Fruit fly (Drosophila melanogaster): ENCODE measurements around the gene crim.

Gene crim

dm6 chr3L:11708633-11709116 lies 2.5 kb downstream of the crim start, which contains the start of the genes Ccdc56 and mtTFB1:
Gene Ccdc56 (plus strand): TSS chr3L:11708979.
Gene mtTFB1 (plus strand): TSS chr3L:11708979.
- TF ChIP-seq psq (optimal IDR thresholded peaks at IDR 0.05) (no peak), CG8478 (optimal IDR thresholded peaks at IDR 0.05) (no peak), usp (GFP tag; optimal IDR thresholded peaks at IDR 0.05) (no peak), EcR (GFP tag; optimal IDR thresholded peaks at IDR 0.05) (no peak), Dll (optimal IDR thresholded peaks at IDR 0.05) (no peak), pan (optimal IDR thresholded peaks at IDR 0.05) (no peak)

DNA sequence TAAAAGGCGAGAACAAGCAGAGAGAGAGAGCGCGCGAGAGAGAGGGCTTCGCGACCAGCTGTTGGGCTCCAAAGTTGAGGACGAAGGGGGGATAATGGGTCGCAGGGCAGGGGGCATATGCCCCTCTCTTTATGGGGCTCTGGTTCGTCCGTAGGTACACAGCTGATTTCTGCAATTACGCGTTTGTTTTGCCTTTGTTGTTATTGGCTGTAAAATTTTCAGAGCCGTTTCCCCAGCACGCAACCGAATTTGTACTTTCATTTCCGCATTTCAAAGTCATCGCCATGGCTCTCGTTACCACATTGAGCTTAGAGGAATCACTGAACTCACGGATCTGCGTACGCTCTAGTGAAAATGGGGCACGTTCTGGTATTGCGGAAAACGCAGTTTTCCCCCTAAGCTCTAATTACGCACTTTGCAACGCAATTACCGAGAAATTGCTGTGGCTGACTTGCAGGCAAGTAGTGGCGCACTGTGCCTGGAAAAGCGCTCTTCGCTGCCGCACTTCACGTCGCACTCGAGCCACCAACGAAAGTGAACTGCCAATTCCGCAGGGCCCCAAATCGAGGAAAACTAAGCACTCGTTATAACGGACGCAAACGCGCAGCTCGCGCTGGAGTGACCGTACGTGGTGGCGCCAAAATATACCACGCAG lies 3.1 kb downstream of the crim start, which contains the start of gene CG11658:
TSS of gene CG11658 (minus strand) at position 576 of the 655 bp plus-strand sequence.
- no peak for TF ChIP-seq EcR (GFP tag; optimal IDR thresholded peaks at IDR 0.05)
- TF ChIP-seq CG8478 (optimal IDR thresholded peaks at IDR 0.05): no peak
- TF ChIP-seq Dll (optimal IDR thresholded peaks at IDR 0.05): peak; percentile 97
- no peak for TF ChIP-seq pan (optimal IDR thresholded peaks at IDR 0.05)
- no peak for TF ChIP-seq usp (GFP tag; optimal IDR thresholded peaks at IDR 0.05)
- TF ChIP-seq psq (optimal IDR thresholded peaks at IDR 0.05): no peak

dm6 chr3L:11704902-11705546 lies 6.2 kb downstream of the crim start:
- TF ChIP-seq psq (optimal IDR thresholded peaks at IDR 0.05) (no peak), usp (GFP tag; optimal IDR thresholded peaks at IDR 0.05) (no peak), Dll (optimal IDR thresholded peaks at IDR 0.05) (no peak), pan (optimal IDR thresholded peaks at IDR 0.05) (no peak), EcR (GFP tag; optimal IDR thresholded peaks at IDR 0.05) (no peak), CG8478 (optimal IDR thresholded peaks at IDR 0.05) (no peak)

dm6 chr3L:11703579-11703978 lies 7.6 kb downstream of the crim start:
- TF ChIP-seq EcR (GFP tag; optimal IDR thresholded peaks at IDR 0.05) (peak in 1 of 2 experiments; percentile 77), pan (optimal IDR thresholded peaks at IDR 0.05) (no peak)

dm6 chr3L:11701649-11702048 lies 9.5 kb downstream of the crim start:
- TF ChIP-seq CG8478 (optimal IDR thresholded peaks at IDR 0.05) (no peak), usp (GFP tag; optimal IDR thresholded peaks at IDR 0.05) (no peak), psq (optimal IDR thresholded peaks at IDR 0.05) (no peak), Dll (optimal IDR thresholded peaks at IDR 0.05) (no peak), pan (optimal IDR thresholded peaks at IDR 0.05) (no peak), EcR (GFP tag; optimal IDR thresholded peaks at IDR 0.05) (no peak)

DNA sequence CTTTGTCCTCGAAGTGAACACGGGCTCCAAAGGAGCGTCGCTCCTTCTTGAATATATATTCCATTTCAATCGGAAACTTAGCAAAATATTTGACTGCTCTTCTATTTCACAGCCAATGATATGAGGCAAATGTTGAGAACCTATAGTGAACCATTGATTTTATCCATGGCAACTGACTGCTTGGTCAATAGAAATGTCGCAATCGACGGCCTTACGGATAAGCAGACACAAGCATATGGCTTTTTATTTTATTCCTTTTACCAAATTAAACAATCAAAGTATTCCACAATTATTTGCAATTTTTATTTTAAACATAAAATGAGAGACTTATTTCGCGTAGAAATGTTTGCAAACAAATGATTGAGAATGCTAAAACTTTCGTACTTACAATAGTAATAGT lies 12.0 kb downstream of the crim start, which contains the start of gene Dnai2:
TSS of gene Dnai2 (minus strand) at position 101 of the 400 bp plus-strand sequence.
- TF ChIP-seq usp (GFP tag; optimal IDR thresholded peaks at IDR 0.05): no peak
- no peak for TF ChIP-seq Dll (optimal IDR thresholded peaks at IDR 0.05)
- TF ChIP-seq pan (optimal IDR thresholded peaks at IDR 0.05): no peak
- no peak for TF ChIP-seq psq (optimal IDR thresholded peaks at IDR 0.05)
- no peak for TF ChIP-seq EcR (GFP tag; optimal IDR thresholded peaks at IDR 0.05)
- no peak for TF ChIP-seq CG8478 (optimal IDR thresholded peaks at IDR 0.05)

DNA sequence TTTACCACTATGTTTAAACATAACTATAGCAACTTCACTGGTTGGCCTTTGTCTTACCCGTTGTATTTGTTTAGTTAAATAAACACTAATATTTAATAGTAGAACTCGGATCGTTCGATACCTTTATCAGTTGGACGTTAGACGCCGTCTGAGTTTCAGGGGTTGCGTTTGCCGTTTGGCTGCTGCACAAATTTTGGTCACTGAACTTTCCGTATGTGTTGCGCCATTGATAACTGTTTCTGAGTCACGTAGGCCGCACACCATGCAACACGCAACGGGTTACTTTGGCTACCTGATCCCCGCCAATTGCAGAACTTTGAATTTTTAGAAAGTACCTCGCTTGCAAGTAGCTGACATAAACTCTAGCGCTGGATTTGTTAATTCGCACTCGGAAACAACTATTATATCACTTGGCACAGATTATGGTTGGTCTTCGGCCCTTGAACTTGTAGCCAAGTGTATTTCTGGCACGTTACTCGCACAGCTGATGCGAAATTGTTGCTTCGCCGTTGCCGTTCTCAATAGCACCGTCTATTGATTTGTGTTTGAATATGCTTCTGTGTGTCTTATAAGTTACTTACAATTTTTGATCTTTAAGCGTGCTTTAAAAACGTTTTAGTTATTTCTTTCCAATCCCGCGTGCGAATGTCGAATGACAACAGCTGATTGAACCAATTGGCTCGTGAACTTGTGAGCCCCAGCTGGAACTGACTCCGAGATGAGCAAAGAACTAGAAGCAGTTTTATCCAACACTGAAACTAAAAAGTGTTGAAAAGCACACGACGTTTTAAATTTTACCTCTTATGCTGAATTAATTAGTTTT lies 14.7 kb downstream of the crim start, which contains the start of gene Dph1:
TSS of gene Dph1 (minus strand) at position 670 of the 823 bp plus-strand sequence.
- TF ChIP-seq pan (optimal IDR thresholded peaks at IDR 0.05) (no peak), EcR (GFP tag; optimal IDR thresholded peaks at IDR 0.05) (peak in 1 of 2 experiments; percentile 56), psq (optimal IDR thresholded peaks at IDR 0.05) (no peak), Dll (optimal IDR thresholded peaks at IDR 0.05) (no peak), CG8478 (optimal IDR thresholded peaks at IDR 0.05) (no peak), usp (GFP tag; optimal IDR thresholded peaks at IDR 0.05) (no peak)

- TF ChIP-seq CG8478 (optimal IDR thresholded peaks at IDR 0.05): no peak
- TF ChIP-seq psq (optimal IDR thresholded peaks at IDR 0.05): no peak
- no peak for TF ChIP-seq Dll (optimal IDR thresholded peaks at IDR 0.05)
- no peak for TF ChIP-seq pan (optimal IDR thresholded peaks at IDR 0.05)
- TF ChIP-seq EcR (GFP tag; optimal IDR thresholded peaks at IDR 0.05): no peak
- TF ChIP-seq usp (GFP tag; optimal IDR thresholded peaks at IDR 0.05): no peak
Measured at dm6 chr3L:11695827-11696226, 15.4 kb downstream of the crim start.

- TF ChIP-seq EcR (GFP tag; optimal IDR thresholded peaks at IDR 0.05): no peak
- TF ChIP-seq pan (optimal IDR thresholded peaks at IDR 0.05): no peak
- TF ChIP-seq psq (optimal IDR thresholded peaks at IDR 0.05): no peak
- TF ChIP-seq CG8478 (optimal IDR thresholded peaks at IDR 0.05): no peak
- no peak for TF ChIP-seq usp (GFP tag; optimal IDR thresholded peaks at IDR 0.05)
- TF ChIP-seq Dll (optimal IDR thresholded peaks at IDR 0.05): no peak
Measured at dm6 chr3L:11695063-11695462, 16.1 kb downstream of the crim start.

DNA sequence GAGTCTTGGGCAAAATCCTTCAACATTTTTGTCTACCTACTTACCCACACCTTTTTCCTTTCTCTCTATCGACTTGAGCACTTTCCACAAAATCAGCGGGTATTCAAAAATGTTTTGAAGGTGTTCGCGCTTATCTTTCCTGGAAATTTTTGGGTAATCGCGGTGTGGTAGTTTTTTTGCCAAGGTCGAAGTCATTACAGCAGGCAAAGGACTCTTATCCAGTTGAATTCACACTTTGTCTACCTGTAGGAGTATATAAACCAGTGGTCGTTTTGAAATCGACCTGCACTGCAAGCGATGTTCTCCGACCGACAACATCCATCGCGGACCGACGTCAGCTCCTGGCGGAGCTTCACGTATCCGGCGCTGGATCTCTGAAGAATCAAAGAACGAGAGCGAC lies 18.3 kb downstream of the crim start:
- no peak for TF ChIP-seq EcR (GFP tag; optimal IDR thresholded peaks at IDR 0.05)
- TF ChIP-seq CG8478 (optimal IDR thresholded peaks at IDR 0.05): no peak
- no peak for TF ChIP-seq usp (GFP tag; optimal IDR thresholded peaks at IDR 0.05)
- no peak for TF ChIP-seq pan (optimal IDR thresholded peaks at IDR 0.05)
- TF ChIP-seq psq (optimal IDR thresholded peaks at IDR 0.05): no peak
- TF ChIP-seq Dll (optimal IDR thresholded peaks at IDR 0.05): no peak

dm6 chr3L:11691203-11691797 lies 19.9 kb downstream of the crim start, which contains the start of the genes Pldn and CG14135:
Gene Pldn (minus strand): TSS chr3L:11691399.
Gene CG14135 (plus strand): TSS chr3L:11691571.
- TF ChIP-seq pan (optimal IDR thresholded peaks at IDR 0.05): no peak
- TF ChIP-seq EcR (GFP tag; optimal IDR thresholded peaks at IDR 0.05): no peak
- TF ChIP-seq Dll (optimal IDR thresholded peaks at IDR 0.05): no peak
- TF ChIP-seq CG8478 (optimal IDR thresholded peaks at IDR 0.05): no peak
- TF ChIP-seq psq (optimal IDR thresholded peaks at IDR 0.05): no peak
- TF ChIP-seq usp (GFP tag; optimal IDR thresholded peaks at IDR 0.05): no peak
